Worm (Caenorhabditis elegans) whole organism, midembryonic: Measurements from ENCODE around the gene srh-240.

Source experiments
- cog-1 ChIP-seq: sonication (generic microtip); optimal IDR thresholded peaks from 2 replicates; lab custom pipeline; 2016; ENCODE audit warnings: missing genetic modification characterization, missing compliant biosample characterization
- klf-2 ChIP-seq: fragments of 200-800 bp; sonication (Bioruptor generic); conservative IDR thresholded peaks from 2 replicates; pipeline ENCODE4 v1.3.6; 2022; ENCODE audit warnings: missing genetic modification reagents, missing genetic modification characterization, missing compliant biosample characterization
- med-1 ChIP-seq: sonication (generic microtip); optimal IDR thresholded peaks from 2 replicates; lab custom pipeline; 2017; ENCODE audit warnings: missing genetic modification characterization, mild to moderate bottlenecking, missing compliant biosample characterization, antibody characterized with exemption, missing genetic modification reagents; ENCODE audit not compliant: insufficient read depth
- ref-1 ChIP-seq: fragments of 200-800 bp; sonication (Bioruptor generic); conservative IDR thresholded peaks from 2 replicates; pipeline ENCODE4 v1.3.6; 2022; ENCODE audit warnings: missing genetic modification reagents, missing genetic modification characterization, missing compliant biosample characterization
- tab-1 ChIP-seq: fragments of 200-800 bp; sonication (Bioruptor generic); IDR thresholded peaks from 2 replicates; pipeline ENCODE4 v1.3.6; 2022; ENCODE audit warnings: missing genetic modification characterization, missing compliant biosample characterization
- ztf-29 ChIP-seq: fragments of 200-800 bp; sonication (Bioruptor generic); IDR thresholded peaks from 2 replicates; pipeline ENCODE4 v1.3.6; 2022; ENCODE audit warnings: missing genetic modification reagents, missing genetic modification characterization, missing compliant biosample characterization

ce11 chrV:2896198-2896660 lies 31.2 kb downstream of the srh-240 start, which contains the start of gene pals-32:
- TF ChIP-seq cog-1 (tag; lab: Kevin White, UChicago) (no peak), med-1 (GFP tag; lab: Kevin White, UChicago) (no peak), ref-1 (GFP tag; lab: Robert Waterston, UW) (no peak), klf-2 (GFP tag; lab: Robert Waterston, UW) (no peak), ztf-29 (GFP tag; lab: Robert Waterston, UW) (no peak), tab-1 (no peak)
